Fruit fly (Drosophila melanogaster) whole organism, embryonic: ENCODE data around the gene CG9760.
A peak's percentile ranks its signal among the peaks of the same experiment; 100 is the strongest.

Source experiments
- CG10147 ChIP-seq: fragments of 200-800 bp; sonication (Bioruptor generic); optimal IDR thresholded peaks from 2 replicates; lab custom pipeline; 2019; ENCODE audit warnings: missing biosample characterization, mild to moderate bottlenecking, missing genetic modification characterization, moderate library complexity
- CG10274 ChIP-seq: fragments of 200-800 bp; sonication (Bioruptor generic); optimal IDR thresholded peaks from 3 replicates; lab custom pipeline; 2017; ENCODE audit warnings: missing biosample characterization, mild to moderate bottlenecking, missing genetic modification characterization
- CG12155 ChIP-seq: fragments of 200-800 bp; sonication (Bioruptor generic); optimal IDR thresholded peaks from 3 replicates; lab custom pipeline; 2016; ENCODE audit warnings: missing biosample characterization, missing genetic modification characterization
- CG12659 ChIP-seq: fragments of 200-800 bp; sonication (Bioruptor generic); optimal IDR thresholded peaks from 3 replicates; lab custom pipeline; 2017; ENCODE audit warnings: mild to moderate bottlenecking, missing biosample characterization, missing genetic modification reagents, missing genetic modification characterization
- CG12769 ChIP-seq: fragments of 200-800 bp; sonication (Bioruptor generic); optimal IDR thresholded peaks from 2 replicates; lab custom pipeline; 2019; ENCODE audit warnings: missing biosample characterization, mild to moderate bottlenecking, missing genetic modification characterization, moderate library complexity
- CG13894 ChIP-seq: fragments of 200-800 bp; sonication (Bioruptor generic); optimal IDR thresholded peaks from 3 replicates; lab custom pipeline; 2018; ENCODE audit warnings: missing biosample characterization, mild to moderate bottlenecking, missing genetic modification characterization, moderate library complexity
- CG1529 ChIP-seq: fragments of 200-800 bp; sonication (Bioruptor generic); optimal IDR thresholded peaks from 3 replicates; lab custom pipeline; 2018; ENCODE audit warnings: missing biosample characterization, missing genetic modification characterization
- CG17568 ChIP-seq: fragments of 200-800 bp; sonication (Bioruptor generic); optimal IDR thresholded peaks from 2 replicates; lab custom pipeline; 2018; ENCODE audit warnings: missing biosample characterization, mild to moderate bottlenecking, missing genetic modification characterization, moderate library complexity
- CG17612 ChIP-seq: fragments of 200-800 bp; sonication (Bioruptor generic); IDR thresholded peaks from 2 replicates; pipeline ENCODE4 v1.3.6; 2022; ENCODE audit warnings: missing biosample characterization, missing genetic modification characterization
- CG18011 ChIP-seq: fragments of 200-800 bp; sonication (Bioruptor generic); optimal IDR thresholded peaks from 2 replicates; lab custom pipeline; 2017; ENCODE audit warnings: missing biosample characterization, missing genetic modification characterization, mild to moderate bottlenecking, moderate library complexity, missing genotype
- CG18476 ChIP-seq: fragments of 200-800 bp; sonication (Bioruptor generic); optimal IDR thresholded peaks from 2 replicates; lab custom pipeline; 2016; ENCODE audit warnings: missing biosample characterization, mild to moderate bottlenecking, missing genetic modification characterization
- CG18619 ChIP-seq: fragments of 200-800 bp; sonication (Bioruptor generic); optimal IDR thresholded peaks from 3 replicates; lab custom pipeline; 2017; ENCODE audit warnings: missing biosample characterization, mild to moderate bottlenecking, missing genetic modification characterization
- CG31388 ChIP-seq: fragments of 200-800 bp; sonication (Bioruptor generic); optimal IDR thresholded peaks from 2 replicates; lab custom pipeline; 2016; ENCODE audit warnings: missing biosample characterization, missing genetic modification characterization
- CG31441 ChIP-seq: fragments of 200-800 bp; sonication (Bioruptor generic); IDR thresholded peaks from 2 replicates; pipeline ENCODE4 v1.3.6; 2022; ENCODE audit warnings: missing biosample characterization, missing genetic modification characterization
- CG8388 ChIP-seq: fragments of 200-800 bp; sonication (Bioruptor generic); optimal IDR thresholded peaks from 2 replicates; lab custom pipeline; 2019; ENCODE audit warnings: missing biosample characterization, mild to moderate bottlenecking, missing genetic modification characterization, moderate library complexity
- CG8924 ChIP-seq: fragments of 200-800 bp; optimal IDR thresholded peaks from 3 replicates; lab custom pipeline; 2019; ENCODE audit warnings: missing biosample characterization, mild to moderate bottlenecking, missing genetic modification characterization, moderate library complexity
- CG8944 ChIP-seq: fragments of 200-800 bp; sonication (Bioruptor generic); optimal IDR thresholded peaks from 3 replicates; lab custom pipeline; 2016; ENCODE audit warnings: missing biosample characterization, missing genetic modification characterization
- CkIIα-i1 ChIP-seq: fragments of 200-800 bp; sonication (Bioruptor generic); IDR thresholded peaks from 2 replicates; pipeline ENCODE4 v1.3.6; 2022; ENCODE audit warnings: missing biosample characterization, missing genetic modification characterization
- E2f1 ChIP-seq: fragments of 200-800 bp; sonication (Bioruptor generic); IDR thresholded peaks from 2 replicates; pipeline ENCODE4 v1.3.6; 2022; ENCODE audit warnings: missing biosample characterization, missing genetic modification characterization
- Fer2 ChIP-seq: fragments of 200-800 bp; sonication (Bioruptor generic); optimal IDR thresholded peaks from 2 replicates; lab custom pipeline; 2018; ENCODE audit warnings: missing biosample characterization, mild to moderate bottlenecking, missing genetic modification characterization, moderate library complexity
- Hmr ChIP-seq: fragments of 200-800 bp; sonication (Bioruptor generic); optimal IDR thresholded peaks from 3 replicates; lab custom pipeline; 2017; ENCODE audit warnings: mild to moderate bottlenecking, missing biosample characterization, missing genetic modification reagents, missing genetic modification characterization
- Hsf ChIP-seq: fragments of 200-800 bp; sonication (Bioruptor generic); optimal IDR thresholded peaks from 3 replicates; lab custom pipeline; 2016; ENCODE audit warnings: missing biosample characterization, missing genetic modification characterization
- MTF-1 ChIP-seq: fragments of 200-800 bp; sonication (Bioruptor generic); optimal IDR thresholded peaks from 2 replicates; lab custom pipeline; 2018; ENCODE audit warnings: missing biosample characterization, mild to moderate bottlenecking, missing genetic modification characterization, borderline replicate concordance
- Med ChIP-seq: fragments of 200-800 bp; sonication (Bioruptor generic); peaks from one replicate; lab custom pipeline; 2016; ENCODE audit warnings: missing biosample characterization, missing genetic modification characterization, mild to moderate bottlenecking, inconsistent platforms, moderate library complexity
- NFAT ChIP-seq: fragments of 200-800 bp; sonication (Bioruptor generic); IDR thresholded peaks from 2 replicates; pipeline ENCODE4 v1.3.6; 2022; ENCODE audit warnings: missing biosample characterization, missing genetic modification characterization
- PHDP ChIP-seq: fragments of 200-800 bp; sonication (Bioruptor generic); optimal IDR thresholded peaks from 3 replicates; lab custom pipeline; 2018; ENCODE audit warnings: missing biosample characterization, mild to moderate bottlenecking, missing genetic modification characterization, moderate library complexity
- Stat92E ChIP-seq, 3 experiments: fragments of >200 bp in 2 of 3; fragments of 200-800 bp in 1 of 3; sonication (Bioruptor generic) in 1 of 3; optimal IDR thresholded peaks; 2 replicates each; lab custom pipeline; 2017 to 2019; ENCODE audit warnings: missing biosample characterization in 3 of 3, missing genetic modification characterization in 3 of 3, mild to moderate bottlenecking in 1 of 3, moderate library complexity in 1 of 3
- Tbp ChIP-seq: fragments of >200 bp; optimal IDR thresholded peaks from 2 replicates; lab custom pipeline; 2018; ENCODE audit warnings: missing biosample characterization, missing genetic modification characterization
- corto ChIP-seq: fragments of 200-800 bp; sonication (Bioruptor generic); optimal IDR thresholded peaks from 2 replicates; lab custom pipeline; 2016; ENCODE audit warnings: missing biosample characterization, mild to moderate bottlenecking, missing genetic modification characterization, moderate library complexity
- croc ChIP-seq: fragments of 200-800 bp; sonication (Bioruptor generic); conservative IDR thresholded peaks from 3 replicates; pipeline ENCODE4 v1.3.6; 2022; ENCODE audit warnings: missing biosample characterization, missing genetic modification characterization
- dpn ChIP-seq, 2 experiments: fragments of 200-800 bp; sonication (Bioruptor generic); optimal IDR thresholded peaks; 3 replicates each; lab custom pipeline; 2016; ENCODE audit warnings: missing biosample characterization in 2 of 2, missing genetic modification characterization in 2 of 2
- dysf ChIP-seq: fragments of 200-800 bp; sonication (Bioruptor generic); IDR thresholded peaks from 3 replicates; pipeline ENCODE4 v1.3.6; 2022; ENCODE audit warnings: missing biosample characterization, missing genetic modification characterization
- ems ChIP-seq: fragments of 200-800 bp; sonication (Bioruptor generic); optimal IDR thresholded peaks from 3 replicates; lab custom pipeline; 2016; ENCODE audit warnings: missing biosample characterization, missing genetic modification characterization
- esg ChIP-seq: fragments of 200-800 bp; sonication (Bioruptor generic); conservative IDR thresholded peaks from 2 replicates; pipeline ENCODE4 v1.3.6; 2022; ENCODE audit warnings: missing biosample characterization, missing genetic modification characterization
- exex ChIP-seq: fragments of 200-800 bp; sonication (Bioruptor generic); optimal IDR thresholded peaks from 4 replicates; lab custom pipeline; 2018; ENCODE audit warnings: missing biosample characterization, mild to moderate bottlenecking, missing genetic modification characterization, moderate library complexity
- fd102C ChIP-seq: fragments of 200-800 bp; sonication (Bioruptor generic); optimal IDR thresholded peaks from 2 replicates; lab custom pipeline; 2018; ENCODE audit warnings: missing biosample characterization, mild to moderate bottlenecking, missing genetic modification characterization, moderate library complexity
- hth ChIP-seq: fragments of >200 bp; optimal IDR thresholded peaks from 2 replicates; lab custom pipeline; 2017; ENCODE audit warnings: inconsistent platforms
- ind ChIP-seq: fragments of 200-800 bp; sonication (Bioruptor generic); optimal IDR thresholded peaks from 3 replicates; lab custom pipeline; 2016; ENCODE audit warnings: missing biosample characterization, missing genetic modification characterization
- inv ChIP-seq: fragments of 200-800 bp; sonication (Bioruptor generic); IDR thresholded peaks from 2 replicates; pipeline ENCODE4 v1.3.6; 2022; ENCODE audit warnings: missing biosample characterization, missing genetic modification characterization; ENCODE audit not compliant: partially characterized antibody
- mirr ChIP-seq: fragments of 200-800 bp; sonication (Bioruptor generic); optimal IDR thresholded peaks from 3 replicates; lab custom pipeline; 2018; ENCODE audit warnings: missing biosample characterization, mild to moderate bottlenecking, missing genetic modification characterization
- nmo ChIP-seq: fragments of 200-800 bp; sonication (Bioruptor generic); optimal IDR thresholded peaks from 2 replicates; lab custom pipeline; 2018; ENCODE audit warnings: missing biosample characterization, mild to moderate bottlenecking, missing genetic modification characterization, moderate library complexity
- pho ChIP-seq: fragments of 200-800 bp; sonication (Bioruptor generic); optimal IDR thresholded peaks from 2 replicates; lab custom pipeline; 2016; ENCODE audit warnings: missing biosample characterization, missing genetic modification characterization
- prd ChIP-seq, 3 experiments: fragments of >200 bp in 2 of 3; fragments of 200-800 bp in 1 of 3; sonication (Bioruptor generic) in 1 of 3; optimal IDR thresholded peaks in 2 of 3; IDR thresholded peaks in 1 of 3; 2 replicates in 2 of 3; 3 replicates in 1 of 3; pipeline versions ENCODE4 v1.3.6 to Lab custom; 2017 to 2022; ENCODE audit warnings: missing biosample characterization in 1 of 3, missing genetic modification characterization in 1 of 3
- psq ChIP-seq: fragments of 200-800 bp; sonication (Bioruptor generic); optimal IDR thresholded peaks from 2 replicates; lab custom pipeline; 2017; ENCODE audit warnings: missing biosample characterization, missing genetic modification characterization
- ro ChIP-seq: fragments of 200-800 bp; sonication (Bioruptor generic); IDR thresholded peaks from 2 replicates; pipeline ENCODE4 v1.3.6; 2022; ENCODE audit warnings: missing biosample characterization, missing genetic modification characterization
- schlank ChIP-seq: fragments of 200-800 bp; sonication (Bioruptor generic); optimal IDR thresholded peaks from 2 replicates; lab custom pipeline; 2018; ENCODE audit warnings: missing biosample characterization, mild to moderate bottlenecking, missing genetic modification characterization
- seq ChIP-seq: fragments of 200-800 bp; sonication (Bioruptor generic); IDR thresholded peaks from 2 replicates; pipeline ENCODE4 v1.3.6; 2022; ENCODE audit warnings: missing biosample characterization, missing genetic modification characterization
- sob ChIP-seq: fragments of 200-800 bp; sonication (Bioruptor generic); IDR thresholded peaks from 2 replicates; pipeline ENCODE4 v1.3.6; 2022; ENCODE audit warnings: missing biosample characterization, missing genetic modification characterization
- stwl ChIP-seq: fragments of 200-800 bp; sonication (Bioruptor generic); optimal IDR thresholded peaks from 3 replicates; lab custom pipeline; 2018; ENCODE audit warnings: missing biosample characterization, mild to moderate bottlenecking, missing genetic modification characterization, moderate library complexity

Gene CG9760

dm6 chr3L:12124975-12125374, 38.6 kb downstream of the CG9760 start, which contains the start of gene yps (continued):
- peak; percentile 97 for TF ChIP-seq schlank (tag; lab: Kevin White, UChicago)
- TF ChIP-seq corto, result peak; percentile 46
- TF ChIP-seq PHDP, result peak; percentile 93
- peak; percentile 82 for TF ChIP-seq CG8924 (tag; lab: Kevin White, UChicago)
- peak; percentile 90 for TF ChIP-seq CG8388
- peak; percentile 99 for TF ChIP-seq mirr (GFP tag; lab: Kevin White, UChicago)
- peak; percentile 91 for TF ChIP-seq stwl (tag; lab: Kevin White, UChicago)
- TF ChIP-seq exex, result peak; percentile 73
- TF ChIP-seq CG18619 (GFP tag; lab: Kevin White, UChicago), result peak; percentile 96
- TF ChIP-seq E2f1 (GFP tag; lab: Robert Waterston, UW), result peak; percentile 87
- no peak for TF ChIP-seq ro (GFP tag; lab: Robert Waterston, UW)
- no peak for TF ChIP-seq Tbp (GFP tag; lab: Kevin White, UChicago)
- peak; percentile 95 for TF ChIP-seq sob
- peak; percentile 99 for TF ChIP-seq MTF-1 (GFP tag; lab: Kevin White, UChicago)
- TF ChIP-seq prd (optimal IDR thresholded peaks at IDR 0.05; lab: Kevin White, UChicago), result no peak
- TF ChIP-seq prd (GFP tag; IDR thresholded peaks at IDR 0.05; lab: Robert Waterston, UW), result peak; percentile 72; the same call in 2 of the 3 replicates
- peak; percentile 100 for TF ChIP-seq Med (GFP tag; lab: Kevin White, UChicago)
- TF ChIP-seq CG18011 (GFP tag; lab: Kevin White, UChicago), result peak; percentile 89
- peak; percentile 88 for TF ChIP-seq CG12155 (GFP tag; lab: Kevin White, UChicago)
- peak; percentile 87 for TF ChIP-seq pho (GFP tag; lab: Kevin White, UChicago)
- TF ChIP-seq Fer2 (tag; lab: Kevin White, UChicago), result peak; percentile 89
- TF ChIP-seq CG12769 (tag; lab: Kevin White, UChicago), result peak; percentile 93
- TF ChIP-seq seq (GFP tag; lab: Robert Waterston, UW), result peak; percentile 84
- TF ChIP-seq croc, result peak; percentile 51; the same call in 2 of the 3 replicates
- peak; percentile 23 for TF ChIP-seq CG31388
- peak; percentile 89 for TF ChIP-seq CG31441 (GFP tag; lab: Robert Waterston, UW)
- TF ChIP-seq CG8944 (GFP tag; lab: Kevin White, UChicago), result peak; percentile 80
- TF ChIP-seq fd102C, result peak; percentile 97
- peak; percentile 96 for TF ChIP-seq CG17568 (GFP tag; lab: Kevin White, UChicago)
- peak; percentile 91 for TF ChIP-seq CG13894 (tag; lab: Kevin White, UChicago)
- TF ChIP-seq CG18476, result peak; percentile 75
- TF ChIP-seq hth (lab: Kevin White, UChicago), result no peak
- TF ChIP-seq dysf (GFP tag; lab: Robert Waterston, UW), result peak; percentile 83
- peak; percentile 81 for TF ChIP-seq nmo (GFP tag; lab: Kevin White, UChicago)
- peak; percentile 62; the same call in 1 of the 2 replicates for TF ChIP-seq CkIIα-i1 (GFP tag; lab: Robert Waterston, UW)
- TF ChIP-seq CG12659 (GFP tag; lab: Kevin White, UChicago), result peak; percentile 98
- peak; percentile 68 for TF ChIP-seq inv (GFP tag; lab: Robert Waterston, UW)
- 0 out of 2 replicates have a peak, but pooled peaks have one; percentile 8 for TF ChIP-seq esg
- peak; percentile 99 for TF ChIP-seq Hmr
- TF ChIP-seq ind, result peak; percentile 75
- TF ChIP-seq dpn (GFP tag; optimal IDR thresholded peaks at IDR 0.05; lab: Kevin White, UChicago), result peak; percentile 87 to 96
- peak; percentile 90 for TF ChIP-seq CG10274 (GFP tag; lab: Kevin White, UChicago)
- TF ChIP-seq NFAT, result peak; percentile 96
- TF ChIP-seq Hsf (GFP tag; lab: Kevin White, UChicago), result peak; percentile 90
- TF ChIP-seq psq (GFP tag; lab: Kevin White, UChicago), result peak; percentile 61
- TF ChIP-seq CG10147 (GFP tag; lab: Kevin White, UChicago), result peak; percentile 85
- peak; percentile 83 for TF ChIP-seq ems (GFP tag; lab: Kevin White, UChicago)
- TF ChIP-seq CG17612 (GFP tag; lab: Robert Waterston, UW), result peak; percentile 79
- TF ChIP-seq CG1529 (GFP tag; lab: Kevin White, UChicago), result peak; percentile 87
- peak in 1 of 3 experiments; percentile 73 for TF ChIP-seq Stat92E (GFP tag; optimal IDR thresholded peaks at IDR 0.05; lab: Kevin White, UChicago)
